Worm (Caenorhabditis elegans): ENCODE data around the gene prdx-3.

prdx-3 gene

ce11 chrIII:4452749-4453148, 45.5 kb downstream of the prdx-3 start:
- TF ChIP-seq ztf-4 (tag; optimal IDR thresholded peaks at IDR 0.05) (no peak), nfya-1 (tag; optimal IDR thresholded peaks at IDR 0.05; ENCODE audit: insufficient read depth) (peak; percentile 7), nhr-23 (tag; optimal IDR thresholded peaks at IDR 0.05) (peak; percentile 16)

- TF ChIP-seq nfya-1 (tag; optimal IDR thresholded peaks at IDR 0.05; ENCODE audit: insufficient read depth) (peak; percentile 76), nhr-25 (tag; optimal IDR thresholded peaks at IDR 0.05) (no peak)
These were observed 46.1 kb downstream of the prdx-3 start for ce11 chrIII:4453301-4453700.

ce11 chrIII:4453768-4454167, 46.5 kb downstream of the prdx-3 start:
- TF ChIP-seq nhr-28 (tag; optimal IDR thresholded peaks at IDR 0.05) (no peak), ztf-11 (tag; optimal IDR thresholded peaks at IDR 0.05) (no peak), elt-1 (tag; optimal IDR thresholded peaks at IDR 0.05) (peak; percentile 76), pqm-1 (tag; optimal IDR thresholded peaks at IDR 0.05) (no peak), sea-2 (GFP tag; optimal IDR thresholded peaks at IDR 0.05) (no peak), ceh-82 (tag; optimal IDR thresholded peaks at IDR 0.05) (no peak), elt-2 (tag; optimal IDR thresholded peaks at IDR 0.05) (no peak), mml-1 (tag; optimal IDR thresholded peaks at IDR 0.05) (no peak), ztf-4 (tag; optimal IDR thresholded peaks at IDR 0.05) (no peak), nhr-237 (tag; optimal IDR thresholded peaks at IDR 0.05) (no peak), nhr-77 (tag; optimal IDR thresholded peaks at IDR 0.05) (no peak), unc-62 (GFP tag; optimal IDR thresholded peaks at IDR 0.05) (peak; percentile 10), fkh-2 (tag; optimal IDR thresholded peaks at IDR 0.05) (no peak), nhr-25 (tag; optimal IDR thresholded peaks at IDR 0.05) (peak; percentile 2), fos-1 (tag; optimal IDR thresholded peaks at IDR 0.05) (no peak), elt-3 (tag; optimal IDR thresholded peaks at IDR 0.05) (no peak), ceh-9 (tag; optimal IDR thresholded peaks at IDR 0.05) (no peak), unc-39 (tag; optimal IDR thresholded peaks at IDR 0.05) (no peak), hmg-11 (tag; optimal IDR thresholded peaks at IDR 0.05) (no peak), egl-5 (tag; optimal IDR thresholded peaks at IDR 0.05) (no peak), ceh-16 (tag; optimal IDR thresholded peaks at IDR 0.05) (no peak), mdl-1 (tag; optimal IDR thresholded peaks at IDR 0.05) (no peak), aly-2 (tag; optimal IDR thresholded peaks at IDR 0.05) (no peak), R02D3.7 (tag; optimal IDR thresholded peaks at IDR 0.05) (no peak), nhr-67 (tag; optimal IDR thresholded peaks at IDR 0.05) (no peak), nhr-11 (tag; optimal IDR thresholded peaks at IDR 0.05) (no peak)

ce11 chrIII:4454919-4455318, 47.7 kb downstream of the prdx-3 start:
- TF ChIP-seq tbx-2 (tag; optimal IDR thresholded peaks at IDR 0.05) (no peak), lin-15B (tag; optimal IDR thresholded peaks at IDR 0.05) (no peak), R02D3.7 (tag; optimal IDR thresholded peaks at IDR 0.05) (no peak), nhr-237 (tag; optimal IDR thresholded peaks at IDR 0.05) (no peak), nhr-25 (tag; optimal IDR thresholded peaks at IDR 0.05) (no peak), snpc-4 (tag; optimal IDR thresholded peaks at IDR 0.05) (no peak), pqm-1 (tag; optimal IDR thresholded peaks at IDR 0.05) (no peak), ceh-9 (tag; optimal IDR thresholded peaks at IDR 0.05) (no peak), nhr-43 (tag; optimal IDR thresholded peaks at IDR 0.05; ENCODE audit: poor library complexity, severe bottlenecking) (no peak), elt-2 (tag; optimal IDR thresholded peaks at IDR 0.05) (no peak)

ce11 chrIII:4456579-4456978, 49.3 kb downstream of the prdx-3 start:
- TF ChIP-seq nhr-23 (tag; optimal IDR thresholded peaks at IDR 0.05) (peak; percentile 40), nhr-25 (tag; optimal IDR thresholded peaks at IDR 0.05) (peak; percentile 15), R02D3.7 (tag; optimal IDR thresholded peaks at IDR 0.05) (no peak), lin-39 (tag; optimal IDR thresholded peaks at IDR 0.05) (no peak), nfya-1 (tag; optimal IDR thresholded peaks at IDR 0.05; ENCODE audit: insufficient read depth) (peak; percentile 63), skn-1 (tag; optimal IDR thresholded peaks at IDR 0.05) (no peak)

All from whole organism, L3 larva.